Worm (Caenorhabditis elegans) whole organism, L4 larva: ENCODE results near the gene F20C5.5.

Experiments
- F10B5.3 ChIP-seq: sonication (generic microtip); optimal IDR thresholded peaks from 2 replicates; lab custom pipeline; 2016; ENCODE audit warnings: mild to moderate bottlenecking, missing genetic modification characterization, missing compliant biosample characterization
- F44E2.7 ChIP-seq: fragments of 200-800 bp; sonication (Bioruptor generic); IDR thresholded peaks from 2 replicates; pipeline ENCODE4 v2.1.2; 2022; ENCODE audit warnings: missing genetic modification characterization, missing compliant biosample characterization
- R02D3.7 ChIP-seq: fragments of 150-350 bp; sonication (generic microtip); optimal IDR thresholded peaks from 3 replicates; lab custom pipeline; 2014; ENCODE audit warnings: missing biosample characterization, missing genetic modification characterization
- T26A8.4 ChIP-seq: fragments of 200-800 bp; sonication (Bioruptor generic); IDR thresholded peaks from 2 replicates; pipeline ENCODE4 v1.3.6; 2022; ENCODE audit warnings: missing genetic modification characterization, missing compliant biosample characterization
- Y75B8A.6 ChIP-seq: fragments of 200-800 bp; sonication (Bioruptor generic); IDR thresholded peaks from 2 replicates; pipeline ENCODE4 v1.3.6; 2022; ENCODE audit warnings: missing genetic modification reagents, missing genetic modification characterization, missing compliant biosample characterization
- ZK337.2 ChIP-seq: fragments of 200-800 bp; sonication (Bioruptor generic); IDR thresholded peaks from 2 replicates; pipeline ENCODE4 v1.3.6; 2022; ENCODE audit warnings: missing genetic modification reagents, missing genetic modification characterization, missing compliant biosample characterization
- aha-1 ChIP-seq: fragments of 150-350 bp; peaks from one replicate; lab custom pipeline; 2014; ENCODE audit warnings: missing biosample characterization, missing genetic modification characterization
- ama-1 ChIP-seq: fragments of 150-350 bp; optimal IDR thresholded peaks from 2 replicates; lab custom pipeline; 2014; ENCODE audit warnings: inconsistent platforms, mixed read lengths
- ceh-32 ChIP-seq: sonication (generic microtip); optimal IDR thresholded peaks from 2 replicates; lab custom pipeline; 2016; ENCODE audit warnings: mild to moderate bottlenecking, missing genetic modification characterization, missing compliant biosample characterization; ENCODE audit not compliant: poor library complexity
- ceh-82 ChIP-seq: sonication (generic microtip); optimal IDR thresholded peaks from 2 replicates; lab custom pipeline; 2017; ENCODE audit warnings: missing biosample characterization, missing genetic modification characterization
- ces-1 ChIP-seq: fragments of 150-350 bp; sonication (generic microtip); optimal IDR thresholded peaks from 4 replicates; lab custom pipeline; 2014; ENCODE audit warnings: missing biosample characterization, missing genetic modification reagents, missing genetic modification characterization
- daf-19 ChIP-seq: fragments of 200-800 bp; sonication (Bioruptor generic); conservative IDR thresholded peaks from 2 replicates; pipeline ENCODE4 v1.3.6; 2022; ENCODE audit warnings: missing genetic modification characterization, missing compliant biosample characterization
- dmd-8 ChIP-seq: fragments of 200-800 bp; sonication (Bioruptor generic); IDR thresholded peaks from 2 replicates; pipeline ENCODE4 v1.3.6; 2022; ENCODE audit warnings: missing genetic modification characterization, missing compliant biosample characterization
- dmd-9 ChIP-seq: fragments of 200-800 bp; sonication (Bioruptor generic); IDR thresholded peaks from 2 replicates; pipeline ENCODE4 v1.3.6; 2022; ENCODE audit warnings: missing genetic modification reagents, missing genetic modification characterization, missing compliant biosample characterization
- hif-1 ChIP-seq, 2 experiments: sonication (generic microtip); optimal IDR thresholded peaks; 2 replicates each; lab custom pipeline; 2016 to 2017; ENCODE audit warnings: missing compliant biosample characterization in 2 of 2, missing genetic modification characterization in 2 of 2, missing genetic modification reagents in 2 of 2, missing genotype in 2 of 2, mild to moderate bottlenecking in 1 of 2
- hlh-30 ChIP-seq: sonication (generic microtip); optimal IDR thresholded peaks from 2 replicates; lab custom pipeline; 2017; ENCODE audit warnings: antibody characterized with exemption, mild to moderate bottlenecking, missing genetic modification characterization, missing compliant biosample characterization; ENCODE audit not compliant: insufficient read depth
- lin-38 ChIP-seq: fragments of 200-800 bp; sonication (Bioruptor generic); IDR thresholded peaks from 2 replicates; pipeline ENCODE4 v1.3.6; 2022; ENCODE audit warnings: missing genetic modification reagents, missing genetic modification characterization, missing compliant biosample characterization
- lin-39 ChIP-seq: fragments of 150-350 bp; optimal IDR thresholded peaks from 2 replicates; lab custom pipeline; 2014; ENCODE audit warnings: missing biosample characterization, missing genetic modification reagents, missing genetic modification characterization
- lir-3 ChIP-seq: sonication (generic microtip); optimal IDR thresholded peaks from 2 replicates; lab custom pipeline; 2016; ENCODE audit warnings: mild to moderate bottlenecking, missing genetic modification characterization, missing compliant biosample characterization
- madf-5 ChIP-seq, 2 experiments: fragments of 200-800 bp; sonication (Bioruptor generic); IDR thresholded peaks; 2 replicates each; pipeline ENCODE4 v1.3.6; 2022; ENCODE audit warnings: missing compliant biosample characterization in 2 of 2, missing genetic modification characterization in 2 of 2
- mdt-29 ChIP-seq: fragments of 200-800 bp; sonication (Bioruptor generic); IDR thresholded peaks from 2 replicates; pipeline ENCODE4 v1.3.6; 2022; ENCODE audit warnings: missing genetic modification reagents, missing genetic modification characterization, missing compliant biosample characterization
- mep-1 ChIP-seq: fragments of 150-350 bp; sonication (generic microtip); optimal IDR thresholded peaks from 3 replicates; lab custom pipeline; 2014; ENCODE audit warnings: missing biosample characterization, missing genetic modification characterization
- mxl-2 ChIP-seq: fragments of 200-800 bp; sonication (Bioruptor generic); conservative IDR thresholded peaks from 2 replicates; pipeline ENCODE4 v1.3.6; 2022; ENCODE audit warnings: missing genetic modification reagents, missing genetic modification characterization, missing compliant biosample characterization
- nhr-111 ChIP-seq: fragments of 200-800 bp; sonication (Bioruptor generic); optimal IDR thresholded peaks from 2 replicates; lab custom pipeline; 2018; ENCODE audit warnings: mild to moderate bottlenecking, missing genetic modification characterization, missing compliant biosample characterization
- nhr-28 ChIP-seq: fragments of 150-350 bp; optimal IDR thresholded peaks from 2 replicates; lab custom pipeline; 2014; ENCODE audit warnings: missing biosample characterization, missing genetic modification characterization
- nhr-41 ChIP-seq: fragments of 200-800 bp; sonication (Bioruptor generic); IDR thresholded peaks from 2 replicates; pipeline ENCODE4 v1.3.6; 2022; ENCODE audit warnings: missing genetic modification reagents, missing genetic modification characterization, missing compliant biosample characterization
- nhr-6 ChIP-seq: fragments of 150-350 bp; optimal IDR thresholded peaks from 2 replicates; lab custom pipeline; 2014; ENCODE audit warnings: missing biosample characterization, missing genetic modification characterization
- nhr-76 ChIP-seq: fragments of 150-350 bp; optimal IDR thresholded peaks from 2 replicates; lab custom pipeline; 2014; ENCODE audit warnings: missing biosample characterization, missing genetic modification characterization
- nhr-77 ChIP-seq: fragments of 150-350 bp; optimal IDR thresholded peaks from 2 replicates; lab custom pipeline; 2014; ENCODE audit warnings: missing biosample characterization, missing genetic modification characterization
- rbr-2 ChIP-seq: sonication (generic microtip); optimal IDR thresholded peaks from 2 replicates; lab custom pipeline; 2016; ENCODE audit warnings: missing genotype, missing genetic modification characterization, missing compliant biosample characterization
- set-16 ChIP-seq: fragments of 200-800 bp; sonication (Bioruptor generic); IDR thresholded peaks from 2 replicates; pipeline ENCODE4 v1.3.6; 2022; ENCODE audit warnings: missing genetic modification reagents, missing genetic modification characterization, missing compliant biosample characterization
- snpc-4 ChIP-seq: fragments of 150-350 bp; optimal IDR thresholded peaks from 2 replicates; lab custom pipeline; 2014; ENCODE audit warnings: missing biosample characterization, missing genetic modification characterization
- unc-130 ChIP-seq: sonication (generic microtip); optimal IDR thresholded peaks from 2 replicates; lab custom pipeline; 2016; ENCODE audit warnings: missing genetic modification reagents, missing genetic modification characterization, missing compliant biosample characterization
- vab-7 ChIP-seq: fragments of 200-800 bp; sonication (Bioruptor generic); IDR thresholded peaks from 2 replicates; pipeline ENCODE4 v1.3.6; 2022; ENCODE audit warnings: missing genetic modification reagents, missing genetic modification characterization, missing compliant biosample characterization

F20C5.5 gene

ce11 chrIV:8769539-8769938, at the start of gene F20C5.5:
F20C5.5 (minus strand) TSS chrIV:8769639.
- TF ChIP-seq aha-1 (tag; lab: Kevin White, UChicago) (peak; percentile 39), nhr-77 (tag; lab: Kevin White, UChicago) (no peak)

ce11 chrIV:8817639-8818038, 48.2 kb upstream of the F20C5.5 start, which contains the start of gene T28C6.10:
T28C6.10 (plus strand) TSS chrIV:8817939.
- TF ChIP-seq daf-19 (GFP tag; lab: Robert Waterston, UW) (no peak), vab-7 (GFP tag; lab: Robert Waterston, UW) (no peak), ZK337.2 (no peak), rbr-2 (tag; lab: Kevin White, UChicago) (no peak), unc-130 (GFP tag; lab: Kevin White, UChicago) (no peak), mdt-29 (GFP tag; lab: Robert Waterston, UW) (no peak), lir-3 (no peak), nhr-41 (GFP tag; lab: Robert Waterston, UW) (no peak), nhr-6 (tag; lab: Kevin White, UChicago) (no peak), T26A8.4 (GFP tag; lab: Robert Waterston, UW) (no peak), nhr-111 (GFP tag; lab: Kevin White, UChicago) (no peak), ama-1 (lab: Kevin White, UChicago) (no peak)

- TF ChIP-seq mep-1 (tag; lab: Kevin White, UChicago) (no peak), dmd-8 (0 out of 2 replicates have a peak, but pooled peaks have one; percentile 7), set-16 (GFP tag; lab: Robert Waterston, UW) (peak; percentile 93; the same call in 1 of the 2 replicates), dmd-9 (GFP tag; lab: Robert Waterston, UW) (no peak)
These were observed 47.2 kb upstream of the F20C5.5 start for ce11 chrIV:8816617-8817016.

- no peak for TF ChIP-seq hif-1 (tag; optimal IDR thresholded peaks at IDR 0.05; lab: Kevin White, UChicago)
- no peak for TF ChIP-seq madf-5 (GFP tag; IDR thresholded peaks at IDR 0.05; lab: Robert Waterston, UW)
- no peak for TF ChIP-seq F44E2.7
- TF ChIP-seq R02D3.7 = no peak
- TF ChIP-seq nhr-77 (tag; lab: Kevin White, UChicago) = no peak
- TF ChIP-seq lin-39 = no peak
- TF ChIP-seq F10B5.3 (tag; lab: Kevin White, UChicago) = no peak
- no peak for TF ChIP-seq ceh-82 (tag; lab: Kevin White, UChicago)
- no peak for TF ChIP-seq nhr-76
- no peak for TF ChIP-seq snpc-4 (tag; lab: Kevin White, UChicago)
- no peak for TF ChIP-seq mxl-2 (GFP tag; lab: Robert Waterston, UW)
- no peak for TF ChIP-seq Y75B8A.6 (GFP tag; lab: Robert Waterston, UW)
- no peak for TF ChIP-seq lin-38 (GFP tag; lab: Robert Waterston, UW)
- no peak for TF ChIP-seq ceh-32 (tag; lab: Kevin White, UChicago)
These were observed 46.6 kb upstream of the F20C5.5 start, which contains the start of gene grsp-2 for ce11 chrIV:8816029-8816428. grsp-2 (plus strand) TSS chrIV:8816329.

ce11 chrIV:8815162-8815561, 45.7 kb upstream of the F20C5.5 start:
- TF ChIP-seq ces-1 (GFP tag; lab: Kevin White, UChicago) (no peak), hlh-30 (tag; lab: Kevin White, UChicago) (peak; percentile 0), nhr-28 (tag; lab: Kevin White, UChicago) (peak; percentile 75)
